Worm (Caenorhabditis elegans) whole organism, young adult: ENCODE measurements around the gene T02H6.7.
A peak's percentile ranks its signal among the peaks of the same experiment; 100 is the strongest.

Experiments
- B0336.3 ChIP-seq: fragments of 200-800 bp; sonication (Bioruptor generic); IDR thresholded peaks from 2 replicates; pipeline ENCODE4 v1.3.6; 2022; ENCODE audit warnings: missing genetic modification characterization, missing compliant biosample characterization
- D2030.7 ChIP-seq: fragments of 200-800 bp; sonication (Bioruptor generic); IDR thresholded peaks from 2 replicates; pipeline ENCODE4 v1.3.6; 2022; ENCODE audit warnings: missing genetic modification reagents, missing genetic modification characterization, missing compliant biosample characterization
- F22D6.2 ChIP-seq: sonication (generic microtip); optimal IDR thresholded peaks from 2 replicates; lab custom pipeline; 2016; ENCODE audit warnings: mild to moderate bottlenecking, missing genetic modification characterization, missing compliant biosample characterization
- F33H1.4 ChIP-seq: fragments of 200-800 bp; sonication (Bioruptor generic); IDR thresholded peaks from 2 replicates; pipeline ENCODE4 v1.3.6; 2022; ENCODE audit warnings: missing genetic modification reagents, missing genetic modification characterization, missing compliant biosample characterization
- F39B2.1 ChIP-seq: fragments of 200-800 bp; sonication (Bioruptor generic); IDR thresholded peaks from 2 replicates; pipeline ENCODE4 v1.3.6; 2022; ENCODE audit warnings: missing genetic modification reagents, missing genetic modification characterization, missing compliant biosample characterization
- F49E8.2 ChIP-seq: sonication (generic microtip); optimal IDR thresholded peaks from 3 replicates; lab custom pipeline; 2017; ENCODE audit warnings: missing genetic modification characterization, mild to moderate bottlenecking, missing compliant biosample characterization, antibody characterized with exemption, moderate library complexity; ENCODE audit not compliant: insufficient read depth
- F52B5.7 ChIP-seq: sonication (generic microtip); optimal IDR thresholded peaks from 2 replicates; lab custom pipeline; 2016; ENCODE audit warnings: mild to moderate bottlenecking, missing genetic modification characterization, missing compliant biosample characterization
- Y53F4B.3 ChIP-seq: fragments of 200-800 bp; sonication (Bioruptor generic); IDR thresholded peaks from 2 replicates; pipeline ENCODE4 v1.3.6; 2022; ENCODE audit warnings: missing genetic modification reagents, missing genetic modification characterization, missing compliant biosample characterization
- Y67H2A.10 ChIP-seq: fragments of 200-800 bp; sonication (Bioruptor generic); conservative IDR thresholded peaks from 2 replicates; pipeline ENCODE4 v1.3.6; 2022; ENCODE audit warnings: missing genetic modification reagents, missing genetic modification characterization, missing compliant biosample characterization
- ama-1 ChIP-seq, 3 experiments: fragments of 150-350 bp in 1 of 3; sonication (generic microtip) in 2 of 3; optimal IDR thresholded peaks; 2 replicates each; lab custom pipeline; 2014 to 2018; ENCODE audit warnings: missing biosample characterization in 2 of 3, missing genetic modification characterization in 2 of 3, missing genetic modification reagents in 2 of 3
- aptf-2 ChIP-seq: fragments of 200-800 bp; sonication (Bioruptor generic); conservative IDR thresholded peaks from 2 replicates; pipeline ENCODE4 v1.3.6; 2022; ENCODE audit warnings: missing genetic modification reagents, missing genetic modification characterization, missing compliant biosample characterization
- atf-7 ChIP-seq: sonication (generic microtip); optimal IDR thresholded peaks from 2 replicates; lab custom pipeline; 2017; ENCODE audit warnings: mild to moderate bottlenecking, missing genetic modification characterization, missing compliant biosample characterization
- athp-1 ChIP-seq: sonication (generic microtip); optimal IDR thresholded peaks from 2 replicates; lab custom pipeline; 2017; ENCODE audit warnings: mild to moderate bottlenecking, missing genetic modification characterization, missing compliant biosample characterization
- bed-2 ChIP-seq: fragments of 200-800 bp; sonication (Bioruptor generic); IDR thresholded peaks from 2 replicates; pipeline ENCODE4 v1.3.6; 2022; ENCODE audit warnings: missing genetic modification reagents, missing genetic modification characterization, missing compliant biosample characterization
- ccch-3 ChIP-seq: fragments of 200-800 bp; sonication (Bioruptor generic); optimal IDR thresholded peaks from 2 replicates; lab custom pipeline; 2018; ENCODE audit warnings: mild to moderate bottlenecking, missing genetic modification characterization, missing compliant biosample characterization
- ceh-100 ChIP-seq: fragments of 200-800 bp; sonication (Bioruptor generic); IDR thresholded peaks from 2 replicates; pipeline ENCODE4 v1.3.6; 2022; ENCODE audit warnings: missing genetic modification reagents, missing genetic modification characterization, missing compliant biosample characterization
- ceh-58 ChIP-seq: fragments of 200-800 bp; sonication (Bioruptor generic); IDR thresholded peaks from 2 replicates; pipeline ENCODE4 v1.3.6; 2022; ENCODE audit warnings: missing genetic modification characterization, missing compliant biosample characterization
- ceh-91 ChIP-seq: fragments of 200-800 bp; sonication (Bioruptor generic); IDR thresholded peaks from 2 replicates; pipeline ENCODE4 v1.3.6; 2022; ENCODE audit warnings: missing genetic modification reagents, missing genetic modification characterization, missing compliant biosample characterization
- die-1 ChIP-seq: sonication (generic microtip); optimal IDR thresholded peaks from 2 replicates; lab custom pipeline; 2016; ENCODE audit warnings: missing genotype, mild to moderate bottlenecking, missing genetic modification characterization, missing compliant biosample characterization
- egrh-3 ChIP-seq: fragments of 200-800 bp; sonication (Bioruptor generic); IDR thresholded peaks from 2 replicates; pipeline ENCODE4 v1.3.6; 2022; ENCODE audit warnings: missing genetic modification reagents, missing genetic modification characterization, missing compliant biosample characterization
- ets-4 ChIP-seq: fragments of 200-800 bp; sonication (Bioruptor generic); optimal IDR thresholded peaks from 2 replicates; lab custom pipeline; 2018; ENCODE audit warnings: mild to moderate bottlenecking, missing genetic modification characterization, missing compliant biosample characterization
- him-1 ChIP-seq: sonication (generic microtip); optimal IDR thresholded peaks from 2 replicates; lab custom pipeline; 2016; ENCODE audit warnings: missing genotype, missing genetic modification reagents, missing genetic modification characterization, missing compliant biosample characterization
- hmg-1.2 ChIP-seq: fragments of 200-800 bp; sonication (Bioruptor generic); IDR thresholded peaks from 2 replicates; pipeline ENCODE4 v1.3.6; 2022; ENCODE audit warnings: missing genetic modification reagents, missing genetic modification characterization, missing compliant biosample characterization
- let-526 ChIP-seq: fragments of 200-800 bp; sonication (Bioruptor generic); IDR thresholded peaks from 2 replicates; pipeline ENCODE4 v1.3.6; 2022; ENCODE audit warnings: missing genetic modification reagents, missing genetic modification characterization, missing compliant biosample characterization
- lsl-1 ChIP-seq: fragments of 200-800 bp; sonication (Bioruptor generic); optimal IDR thresholded peaks from 2 replicates; lab custom pipeline; 2018; ENCODE audit warnings: mild to moderate bottlenecking, missing genetic modification characterization, moderate library complexity, missing compliant biosample characterization
- lsy-27 ChIP-seq: sonication (generic microtip); optimal IDR thresholded peaks from 2 replicates; lab custom pipeline; 2017; ENCODE audit warnings: missing genetic modification characterization, mild to moderate bottlenecking, missing compliant biosample characterization, antibody characterized with exemption, missing genotype, borderline replicate concordance; ENCODE audit not compliant: insufficient read depth
- mel-28 ChIP-seq: sonication (generic microtip); optimal IDR thresholded peaks from 2 replicates; lab custom pipeline; 2016; ENCODE audit warnings: borderline replicate concordance, mild to moderate bottlenecking, missing genetic modification characterization, missing compliant biosample characterization
- nhr-80 ChIP-seq: sonication (generic microtip); optimal IDR thresholded peaks from 2 replicates; lab custom pipeline; 2016; ENCODE audit warnings: missing genetic modification characterization, missing compliant biosample characterization
- rcor-1 ChIP-seq: fragments of 200-800 bp; sonication (Bioruptor generic); IDR thresholded peaks from 2 replicates; pipeline ENCODE4 v1.3.6; 2022; ENCODE audit warnings: missing genetic modification reagents, missing genetic modification characterization, missing compliant biosample characterization
- repo-1 ChIP-seq: sonication (generic microtip); optimal IDR thresholded peaks from 2 replicates; lab custom pipeline; 2017; ENCODE audit warnings: mild to moderate bottlenecking, missing genetic modification characterization, missing compliant biosample characterization
- snpc-1.1 ChIP-seq: sonication (generic microtip); optimal IDR thresholded peaks from 2 replicates; lab custom pipeline; 2017; ENCODE audit warnings: missing genetic modification characterization, mild to moderate bottlenecking, missing compliant biosample characterization, antibody characterized with exemption, moderate library complexity, missing genotype, missing genetic modification reagents; ENCODE audit not compliant: insufficient read depth
- snpc-3.4 ChIP-seq: sonication (generic microtip); optimal IDR thresholded peaks from 2 replicates; lab custom pipeline; 2017; ENCODE audit warnings: missing genetic modification characterization, mild to moderate bottlenecking, missing compliant biosample characterization, antibody characterized with exemption, moderate library complexity, missing genotype, missing genetic modification reagents
- tbp1 ChIP-seq: fragments of 200-800 bp; sonication (Bioruptor generic); optimal IDR thresholded peaks from 2 replicates; lab custom pipeline; 2018; ENCODE audit warnings: mild to moderate bottlenecking, missing genetic modification characterization, missing compliant biosample characterization
- xnd-1 ChIP-seq: sonication (generic microtip); optimal IDR thresholded peaks from 2 replicates; lab custom pipeline; 2016; ENCODE audit warnings: missing genotype, missing genetic modification reagents, missing genetic modification characterization, missing compliant biosample characterization

The T02H6.7 gene

DNA sequence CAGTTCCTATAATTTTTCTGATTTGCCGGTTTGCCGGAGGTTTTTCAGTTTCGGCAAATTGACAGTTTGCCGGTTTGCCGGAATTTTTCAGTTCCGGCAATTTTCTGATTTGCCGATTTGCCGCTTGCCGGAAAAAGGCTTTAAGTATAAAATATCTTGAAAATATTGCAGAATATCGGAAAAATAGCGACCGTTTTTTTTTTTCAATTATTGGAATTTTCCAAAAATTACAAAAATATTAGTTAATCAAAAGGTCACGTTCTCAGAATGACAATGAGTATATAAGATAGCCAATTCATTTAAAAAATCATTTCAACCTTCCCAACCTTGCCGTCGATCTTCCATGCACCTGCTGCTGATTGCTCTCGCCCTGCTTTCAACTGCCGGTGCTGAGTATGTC, at the start of gene T02H6.7:
Gene T02H6.7 (plus strand): TSS at position 301 of the 400 bp plus-strand sequence.
- TF ChIP-seq F52B5.7 (tag; lab: Kevin White, UChicago) (no peak), F39B2.1 (GFP tag; lab: Robert Waterston, UW) (no peak), snpc-3.4 (tag; lab: Kevin White, UChicago) (no peak), Y53F4B.3 (GFP tag; lab: Robert Waterston, UW) (no peak), F49E8.2 (tag; lab: Kevin White, UChicago) (no peak), tbp1 (GFP tag; lab: Kevin White, UChicago) (no peak), athp-1 (tag; lab: Kevin White, UChicago) (no peak), lsl-1 (GFP tag; lab: Kevin White, UChicago) (no peak), him-1 (tag; lab: Kevin White, UChicago) (no peak), ama-1 (optimal IDR thresholded peaks at IDR 0.05; lab: Kevin White, UChicago) (no peak), ama-1 (GFP tag; optimal IDR thresholded peaks at IDR 0.05; lab: Kevin White, UChicago) (no peak), ceh-100 (no peak), nhr-80 (tag; lab: Kevin White, UChicago) (no peak), aptf-2 (GFP tag; lab: Robert Waterston, UW) (no peak), ets-4 (GFP tag; lab: Kevin White, UChicago) (no peak), let-526 (GFP tag; lab: Robert Waterston, UW) (no peak), D2030.7 (GFP tag; lab: Robert Waterston, UW) (no peak), hmg-1.2 (GFP tag; lab: Robert Waterston, UW) (no peak), ccch-3 (GFP tag; lab: Kevin White, UChicago) (no peak), xnd-1 (tag; lab: Kevin White, UChicago) (no peak), rcor-1 (no peak)

DNA sequence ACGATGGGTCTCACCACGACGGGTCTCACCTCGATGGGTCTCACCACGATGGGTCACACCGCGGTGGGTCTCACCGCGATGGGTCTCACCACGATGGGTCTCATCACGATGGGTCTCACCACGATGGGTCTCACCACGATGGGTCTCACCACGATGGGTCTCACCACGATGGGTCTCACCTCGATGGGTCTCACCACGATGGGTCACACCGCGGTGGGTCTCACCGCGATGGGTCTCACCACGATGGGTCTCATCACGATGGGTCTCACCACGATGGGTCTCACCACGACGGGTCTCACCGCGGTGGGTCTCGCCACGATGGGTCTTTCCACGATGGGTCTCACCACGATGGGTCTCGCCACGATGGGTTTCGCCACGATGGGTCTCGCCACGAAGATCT, 49.3 kb upstream of the T02H6.7 start:
- TF ChIP-seq egrh-3 (GFP tag; lab: Robert Waterston, UW) (peak; percentile 62; the same call in 1 of the 2 replicates), F33H1.4 (GFP tag; lab: Robert Waterston, UW) (0 out of 2 replicates have a peak, but pooled peaks have one; percentile 5), aptf-2 (GFP tag; lab: Robert Waterston, UW) (0 out of 2 replicates have a peak, but pooled peaks have one; percentile 5)

DNA sequence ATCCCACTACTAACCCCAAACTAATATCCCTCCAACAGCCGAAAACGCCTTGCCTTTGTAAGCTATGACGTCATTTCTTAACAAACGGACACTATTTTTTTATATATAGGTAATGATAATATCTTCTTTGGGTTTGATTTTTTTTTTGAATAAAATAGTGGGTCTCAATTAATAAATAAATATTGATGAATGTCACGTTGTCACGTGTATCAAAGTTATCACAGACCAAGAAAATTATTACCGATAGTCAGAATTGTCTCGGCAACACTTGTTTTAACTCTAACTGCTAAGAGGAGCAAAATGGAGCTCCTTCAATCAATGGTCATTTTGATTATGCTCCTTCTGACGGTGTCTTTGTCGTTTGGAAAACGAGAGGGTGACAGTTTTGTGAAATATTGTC, 48.4 kb upstream of the T02H6.7 start, which contains the start of gene T04B8.1:
Gene T04B8.1 (plus strand): TSS at position 301 of the 400 bp plus-strand sequence.
- TF ChIP-seq B0336.3 (GFP tag; lab: Robert Waterston, UW), result no peak
- TF ChIP-seq mel-28 (tag; lab: Kevin White, UChicago), result no peak
- TF ChIP-seq ceh-91 (GFP tag; lab: Robert Waterston, UW), result no peak
- no peak for TF ChIP-seq snpc-1.1
- TF ChIP-seq die-1, result no peak
- TF ChIP-seq atf-7 (tag; lab: Kevin White, UChicago), result no peak
- no peak for TF ChIP-seq repo-1 (tag; lab: Kevin White, UChicago)
- TF ChIP-seq lsy-27 (tag; lab: Kevin White, UChicago), result no peak
- no peak for TF ChIP-seq Y67H2A.10 (GFP tag; lab: Robert Waterston, UW)
- TF ChIP-seq ceh-58 (GFP tag; lab: Robert Waterston, UW), result no peak
- no peak for TF ChIP-seq bed-2 (GFP tag; lab: Robert Waterston, UW)
- TF ChIP-seq F22D6.2 (tag; lab: Kevin White, UChicago), result no peak
